Worm (Caenorhabditis elegans) whole organism, mixed stage, embryonic: ENCODE measurements around the gene C08E3.14.

Experiments
- M03D4.4 ChIP-seq: sonication (generic microtip); optimal IDR thresholded peaks from 2 replicates; lab custom pipeline; 2017; ENCODE audit warnings: mild to moderate bottlenecking, missing genetic modification characterization, missing compliant biosample characterization
- bed-3 ChIP-seq: fragments of 200-800 bp; sonication (Bioruptor generic); optimal IDR thresholded peaks from 3 replicates; lab custom pipeline; 2018; ENCODE audit warnings: mild to moderate bottlenecking, missing genetic modification characterization, moderate library complexity, missing compliant biosample characterization
- blmp-1 ChIP-seq: fragments of 150-350 bp; optimal IDR thresholded peaks from 2 replicates; lab custom pipeline; 2014; ENCODE audit warnings: missing biosample characterization, missing genetic modification characterization
- ceh-39 ChIP-seq: fragments of 150-350 bp; optimal IDR thresholded peaks from 2 replicates; lab custom pipeline; 2014; ENCODE audit warnings: missing biosample characterization, missing genetic modification characterization
- ceh-83 ChIP-seq: fragments of 200-800 bp; sonication (Bioruptor generic); optimal IDR thresholded peaks from 2 replicates; lab custom pipeline; 2018; ENCODE audit warnings: mild to moderate bottlenecking, missing genetic modification characterization, missing compliant biosample characterization
- ces-1 ChIP-seq: fragments of 150-350 bp; optimal IDR thresholded peaks from 2 replicates; lab custom pipeline; 2014; ENCODE audit warnings: missing biosample characterization, missing genetic modification reagents, missing genetic modification characterization
- cnd-1 ChIP-seq: fragments of 200-800 bp; sonication (Bioruptor generic); optimal IDR thresholded peaks from 2 replicates; lab custom pipeline; 2018; ENCODE audit warnings: mild to moderate bottlenecking, missing genetic modification characterization, missing compliant biosample characterization
- drap-1 ChIP-seq: fragments of 200-800 bp; sonication (Bioruptor generic); optimal IDR thresholded peaks from 3 replicates; lab custom pipeline; 2018; ENCODE audit warnings: mild to moderate bottlenecking, missing genetic modification characterization, missing compliant biosample characterization
- elt-1 ChIP-seq: sonication (generic microtip); optimal IDR thresholded peaks from 2 replicates; lab custom pipeline; 2017; ENCODE audit warnings: missing genetic modification characterization, mild to moderate bottlenecking, missing compliant biosample characterization, antibody characterized with exemption, moderate library complexity, borderline replicate concordance; ENCODE audit not compliant: insufficient read depth
- elt-3 ChIP-seq: fragments of 150-350 bp; optimal IDR thresholded peaks from 2 replicates; lab custom pipeline; 2014; ENCODE audit warnings: missing biosample characterization, missing genetic modification characterization
- flh-1 ChIP-seq: fragments of 200-800 bp; sonication (Bioruptor generic); optimal IDR thresholded peaks from 2 replicates; lab custom pipeline; 2018; ENCODE audit warnings: mild to moderate bottlenecking, missing genetic modification characterization, moderate library complexity, missing compliant biosample characterization
- ham-2 ChIP-seq: fragments of 200-800 bp; sonication (Bioruptor generic); optimal IDR thresholded peaks from 2 replicates; lab custom pipeline; 2018; ENCODE audit warnings: mild to moderate bottlenecking, missing genetic modification characterization, missing compliant biosample characterization
- lin-13 ChIP-seq: fragments of 150-350 bp; optimal IDR thresholded peaks from 2 replicates; lab custom pipeline; 2014; ENCODE audit warnings: missing biosample characterization, missing genetic modification characterization
- lin-32 ChIP-seq: fragments of 200-800 bp; sonication (Bioruptor generic); optimal IDR thresholded peaks from 2 replicates; lab custom pipeline; 2018; ENCODE audit warnings: mild to moderate bottlenecking, missing genetic modification characterization, missing compliant biosample characterization
- lsy-2 ChIP-seq: fragments of 150-350 bp; optimal IDR thresholded peaks from 2 replicates; lab custom pipeline; 2014; ENCODE audit warnings: missing biosample characterization, missing genetic modification characterization
- mab-5 ChIP-seq: fragments of 150-350 bp; optimal IDR thresholded peaks from 2 replicates; lab custom pipeline; 2014; ENCODE audit warnings: missing biosample characterization, missing genetic modification characterization
- mls-2 ChIP-seq: sonication (generic microtip); optimal IDR thresholded peaks from 2 replicates; lab custom pipeline; 2016; ENCODE audit warnings: mild to moderate bottlenecking, missing genetic modification characterization, moderate library complexity, missing compliant biosample characterization
- nhr-12 ChIP-seq: fragments of 150-350 bp; optimal IDR thresholded peaks from 2 replicates; lab custom pipeline; 2014; ENCODE audit warnings: missing biosample characterization, missing genetic modification characterization
- nhr-2 ChIP-seq: fragments of 150-350 bp; optimal IDR thresholded peaks from 2 replicates; lab custom pipeline; 2014; ENCODE audit warnings: missing biosample characterization, missing genetic modification characterization
- nhr-237 ChIP-seq: fragments of 150-350 bp; optimal IDR thresholded peaks from 2 replicates; lab custom pipeline; 2014; ENCODE audit warnings: missing biosample characterization, missing genetic modification characterization
- nhr-28 ChIP-seq: fragments of 150-350 bp; optimal IDR thresholded peaks from 2 replicates; lab custom pipeline; 2014; ENCODE audit warnings: missing biosample characterization, missing genetic modification characterization
- nhr-76 ChIP-seq: sonication (generic microtip); optimal IDR thresholded peaks from 2 replicates; lab custom pipeline; 2017; ENCODE audit warnings: missing biosample characterization, missing genetic modification characterization
- pha-4 ChIP-seq: fragments of 150-350 bp; optimal IDR thresholded peaks from 2 replicates; lab custom pipeline; 2018; ENCODE audit warnings: missing biosample characterization, missing genetic modification reagents, missing genetic modification characterization
- snpc-4 ChIP-seq: fragments of 150-350 bp; optimal IDR thresholded peaks from 2 replicates; lab custom pipeline; 2014; ENCODE audit warnings: missing biosample characterization, missing genetic modification characterization
- sptf-1 ChIP-seq: sonication (generic microtip); optimal IDR thresholded peaks from 2 replicates; lab custom pipeline; 2017; ENCODE audit warnings: mild to moderate bottlenecking, missing genetic modification characterization, moderate library complexity, missing compliant biosample characterization
- tbx-8 ChIP-seq: fragments of 200-800 bp; sonication (Bioruptor generic); optimal IDR thresholded peaks from 2 replicates; lab custom pipeline; 2018; ENCODE audit warnings: mild to moderate bottlenecking, missing genetic modification characterization, moderate library complexity, missing compliant biosample characterization
- unc-120 ChIP-seq: sonication (generic microtip); optimal IDR thresholded peaks from 2 replicates; lab custom pipeline; 2017; ENCODE audit warnings: missing genetic modification characterization, missing compliant biosample characterization; ENCODE audit not compliant: poor library complexity, severe bottlenecking
- unc-62 ChIP-seq: fragments of 150-350 bp; optimal IDR thresholded peaks from 2 replicates; lab custom pipeline; 2014; ENCODE audit warnings: missing biosample characterization, missing genetic modification reagents, missing genetic modification characterization
- zip-8 ChIP-seq: fragments of 150-350 bp; optimal IDR thresholded peaks from 2 replicates; lab custom pipeline; 2014; ENCODE audit warnings: missing biosample characterization, missing genetic modification characterization
- ztf-11 ChIP-seq: fragments of 150-350 bp; optimal IDR thresholded peaks from 2 replicates; lab custom pipeline; 2014; ENCODE audit warnings: missing biosample characterization, missing genetic modification characterization

C08E3.14 gene

ce11 chrII:1670260-1670879 is 44.6 kb downstream of the C08E3.14 start, which contains the start of gene nhx-6:
nhx-6 (plus strand) TSS chrII:1670829.
- TF ChIP-seq lin-32 (GFP tag; lab: Kevin White, UChicago) (no peak), sptf-1 (tag; lab: Kevin White, UChicago) (no peak), M03D4.4 (tag; lab: Kevin White, UChicago) (no peak), ztf-11 (tag; lab: Kevin White, UChicago) (no peak), ham-2 (GFP tag; lab: Kevin White, UChicago) (no peak), unc-120 (no peak), lin-13 (tag; lab: Kevin White, UChicago) (no peak), nhr-28 (tag; lab: Kevin White, UChicago) (no peak), ceh-39 (tag; lab: Kevin White, UChicago) (no peak), ces-1 (GFP tag; lab: Kevin White, UChicago) (no peak), elt-1 (tag; lab: Kevin White, UChicago) (no peak), drap-1 (GFP tag; lab: Kevin White, UChicago) (no peak), mls-2 (tag; lab: Kevin White, UChicago) (no peak), tbx-8 (no peak), zip-8 (tag; lab: Kevin White, UChicago) (no peak)

- TF ChIP-seq M03D4.4 (tag; lab: Kevin White, UChicago) (no peak), nhr-76 (tag; lab: Kevin White, UChicago) (no peak), mab-5 (no peak), nhr-237 (tag; lab: Kevin White, UChicago) (no peak), unc-62 (GFP tag; lab: Kevin White, UChicago) (no peak), lsy-2 (tag; lab: Kevin White, UChicago) (no peak), ceh-39 (tag; lab: Kevin White, UChicago) (no peak), cnd-1 (no peak), mls-2 (tag; lab: Kevin White, UChicago) (no peak), nhr-12 (tag; lab: Kevin White, UChicago) (no peak), snpc-4 (tag; lab: Kevin White, UChicago) (no peak)
Observed at ce11 chrII:1670985-1671384, 45.2 kb downstream of the C08E3.14 start.

ce11 chrII:1672673-1673072 is 46.9 kb downstream of the C08E3.14 start:
- TF ChIP-seq nhr-12 (tag; lab: Kevin White, UChicago) (no peak), nhr-2 (no peak), flh-1 (GFP tag; lab: Kevin White, UChicago) (no peak), nhr-28 (tag; lab: Kevin White, UChicago) (no peak), ceh-39 (tag; lab: Kevin White, UChicago) (no peak), tbx-8 (no peak), ztf-11 (tag; lab: Kevin White, UChicago) (no peak), bed-3 (no peak), elt-1 (tag; lab: Kevin White, UChicago) (no peak), pha-4 (tag; lab: Kevin White, UChicago) (no peak), elt-3 (tag; lab: Kevin White, UChicago) (no peak), ces-1 (GFP tag; lab: Kevin White, UChicago) (no peak), lin-32 (GFP tag; lab: Kevin White, UChicago) (no peak)

DNA sequence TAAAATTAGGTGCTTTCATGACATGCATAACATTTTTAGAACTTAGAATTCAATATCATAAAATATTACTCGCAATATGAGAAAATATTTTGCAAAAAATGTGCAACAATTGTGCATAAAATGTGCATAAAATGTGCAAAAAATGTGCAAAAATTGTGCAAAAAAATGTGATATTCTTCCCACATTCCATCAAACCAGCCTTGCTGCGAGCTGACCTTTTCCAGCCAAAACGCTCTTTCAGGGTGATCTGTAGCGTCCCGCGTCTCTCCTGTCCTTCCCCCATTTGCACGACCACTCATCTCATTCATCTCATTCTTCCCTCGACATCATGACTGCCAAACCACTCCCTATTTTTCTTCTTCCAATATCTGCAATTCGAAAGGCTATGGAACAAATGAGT is 50.3 kb downstream of the C08E3.14 start, which contains the start of gene fbxb-17:
Gene fbxb-17, plus strand, starts transcription at position 301 of the 400 bp plus-strand sequence.
- TF ChIP-seq nhr-76 (tag; lab: Kevin White, UChicago) (no peak), blmp-1 (tag; lab: Kevin White, UChicago) (no peak), ceh-39 (tag; lab: Kevin White, UChicago) (no peak), ceh-83 (GFP tag; lab: Kevin White, UChicago) (no peak)
- TF ChIP-seq, all 35 proteins: peak for 0
